Worm (Caenorhabditis elegans) whole organism, L2 larva: ENCODE measurements around the gene C03H5.5.

Source experiments
- F13H6.1 ChIP-seq: sonication (generic microtip); optimal IDR thresholded peaks from 2 replicates; lab custom pipeline; 2016; ENCODE audit warnings: missing genetic modification characterization, missing compliant biosample characterization
- R02D3.7 ChIP-seq: fragments of 150-350 bp; optimal IDR thresholded peaks from 2 replicates; lab custom pipeline; 2014; ENCODE audit warnings: missing biosample characterization, missing genetic modification characterization
- fos-1 ChIP-seq: fragments of 150-350 bp; optimal IDR thresholded peaks from 2 replicates; lab custom pipeline; 2014; ENCODE audit warnings: missing biosample characterization, missing genetic modification characterization
- nhr-6 ChIP-seq: fragments of 150-350 bp; optimal IDR thresholded peaks from 2 replicates; lab custom pipeline; 2014; ENCODE audit warnings: missing biosample characterization, missing genetic modification characterization
- snpc-4 ChIP-seq: fragments of 150-350 bp; optimal IDR thresholded peaks from 2 replicates; lab custom pipeline; 2014; ENCODE audit warnings: missing biosample characterization, missing genetic modification characterization

- TF ChIP-seq snpc-4 (tag; lab: Kevin White, UChicago): no peak
- TF ChIP-seq R02D3.7 (tag; lab: Kevin White, UChicago): no peak
- TF ChIP-seq nhr-6: no peak
- no peak for TF ChIP-seq fos-1
- TF ChIP-seq F13H6.1 (tag; lab: Kevin White, UChicago): no peak
These were observed 28.2 kb downstream of the C03H5.5 start, which contains the start of gene dmsr-4 for ce11 chrII:356969-357368.
